Worm (Caenorhabditis elegans) whole organism, L1 larva: Measurements from ENCODE around the gene F15A4.2.

Source experiments
- C16A3.4 ChIP-seq: fragments of 150-350 bp; optimal IDR thresholded peaks from 2 replicates; lab custom pipeline; 2014; ENCODE audit warnings: missing biosample characterization, missing genetic modification characterization
- C34B4.2 ChIP-seq: sonication (generic microtip); optimal IDR thresholded peaks from 2 replicates; lab custom pipeline; 2017; ENCODE audit warnings: mild to moderate bottlenecking, missing genetic modification characterization, missing compliant biosample characterization
- elt-2 ChIP-seq: sonication (generic microtip); optimal IDR thresholded peaks from 2 replicates; lab custom pipeline; 2016; ENCODE audit warnings: missing genetic modification characterization, mild to moderate bottlenecking, inconsistent platforms, missing compliant biosample characterization, missing genetic modification reagents
- mdl-1 ChIP-seq, 2 experiments: fragments of 150-350 bp; optimal IDR thresholded peaks; 2 replicates each; lab custom pipeline; 2014 to 2017; ENCODE audit warnings: missing biosample characterization in 2 of 2, missing genetic modification characterization in 2 of 2, inconsistent platforms in 1 of 2
- mep-1 ChIP-seq: fragments of 150-350 bp; optimal IDR thresholded peaks from 2 replicates; lab custom pipeline; 2014; ENCODE audit warnings: missing biosample characterization, missing genetic modification characterization
- pag-3 ChIP-seq: sonication (generic microtip); optimal IDR thresholded peaks from 2 replicates; lab custom pipeline; 2017; ENCODE audit warnings: missing genetic modification characterization, mild to moderate bottlenecking, missing compliant biosample characterization, antibody characterized with exemption, borderline replicate concordance; ENCODE audit not compliant: insufficient read depth
- snpc-4 ChIP-seq: fragments of 150-350 bp; optimal IDR thresholded peaks from 2 replicates; lab custom pipeline; 2014; ENCODE audit warnings: missing biosample characterization, missing genetic modification characterization
- xbp-1 ChIP-seq: sonication (generic microtip); optimal IDR thresholded peaks from 2 replicates; lab custom pipeline; 2016; ENCODE audit warnings: missing genetic modification characterization, missing compliant biosample characterization

- no peak for TF ChIP-seq C34B4.2
- TF ChIP-seq elt-2 (tag; lab: Kevin White, UChicago): no peak
- no peak for TF ChIP-seq C16A3.4 (tag; lab: Kevin White, UChicago)
- TF ChIP-seq snpc-4 (tag; lab: Kevin White, UChicago): no peak
- TF ChIP-seq mep-1 (tag; lab: Kevin White, UChicago): no peak
- TF ChIP-seq mdl-1 (tag; optimal IDR thresholded peaks at IDR 0.05; lab: Kevin White, UChicago): no peak
- TF ChIP-seq pag-3 (tag; lab: Kevin White, UChicago): no peak
- no peak for TF ChIP-seq xbp-1 (tag; lab: Kevin White, UChicago)
These were observed 19.3 kb downstream of the F15A4.2 start for ce11 chrII:12481645-12482044.
